Worm (Caenorhabditis elegans): ENCODE data around the gene T05A8.2.

Gene T05A8.2

ce11 chrII:2721992-2722391 lies 11.2 kb upstream of the T05A8.2 start (continued):
- no peak for TF ChIP-seq nfyb-1 (GFP tag; IDR thresholded peaks at IDR 0.05)
- no peak for TF ChIP-seq sptf-2 (GFP tag; optimal IDR thresholded peaks at IDR 0.05)
- TF ChIP-seq nfya-1 (tag; optimal IDR thresholded peaks at IDR 0.05; ENCODE audit: borderline replicate concordance, insufficient read depth) = no peak
- TF ChIP-seq ztf-26 (tag; optimal IDR thresholded peaks at IDR 0.05) = no peak

ce11 chrII:2719212-2719611 lies 8.4 kb upstream of the T05A8.2 start:
- no peak for TF ChIP-seq dox-1 (GFP tag; IDR thresholded peaks at IDR 0.05)
- TF ChIP-seq zfh-2 (GFP tag; conservative IDR thresholded peaks at IDR 0.05) = peak; percentile 81
- no peak for TF ChIP-seq sea-2 (GFP tag; IDR thresholded peaks at IDR 0.05)
- no peak for TF ChIP-seq F33H1.4 (GFP tag; IDR thresholded peaks at IDR 0.05)
- no peak for TF ChIP-seq rpc-1 (optimal IDR thresholded peaks at IDR 0.05)
- TF ChIP-seq rpc-1 (tag; optimal IDR thresholded peaks at IDR 0.05) = no peak
- TF ChIP-seq efl-1 (GFP tag; optimal IDR thresholded peaks at IDR 0.05) = no peak
- peak; percentile 74; the same call in 1 of the 2 replicates for TF ChIP-seq egrh-3 (GFP tag; IDR thresholded peaks at IDR 0.05)
- no peak for TF ChIP-seq sptf-2 (GFP tag; optimal IDR thresholded peaks at IDR 0.05)
- TF ChIP-seq mcd-1 (GFP tag; IDR thresholded peaks at IDR 0.05) = 0 out of 2 replicates have a peak, but pooled peaks have one; percentile 10
- TF ChIP-seq ztf-18 (tag; optimal IDR thresholded peaks at IDR 0.05) = no peak
- TF ChIP-seq lin-26 (GFP tag; IDR thresholded peaks at IDR 0.05) = no peak

- 0 out of 2 replicates have a peak, but pooled peaks have one; percentile 26 for TF ChIP-seq zfh-2 (GFP tag; conservative IDR thresholded peaks at IDR 0.05)
- TF ChIP-seq lin-26 (GFP tag; IDR thresholded peaks at IDR 0.05) = no peak
- TF ChIP-seq Y79H2A.3 (GFP tag; conservative IDR thresholded peaks at IDR 0.05) = no peak
These were observed 6.5 kb upstream of the T05A8.2 start, which contains the start of gene T05A8.3 for ce11 chrII:2717335-2717734. T05A8.3 (minus strand) TSS chrII:2717435.

- TF ChIP-seq F37B4.10 (GFP tag; IDR thresholded peaks at IDR 0.05) (no peak), ZK185.1 (tag; optimal IDR thresholded peaks at IDR 0.05; ENCODE audit: poor library complexity, severe bottlenecking) (no peak)
These were observed 877 bp downstream of the T05A8.2 start, which contains the start of gene T05A8.1 for ce11 chrII:2709942-2710341. T05A8.1 (minus strand) TSS chrII:2710042.

- TF ChIP-seq hmg-1.2 (GFP tag; IDR thresholded peaks at IDR 0.05) (peak; percentile 59; the same call in 1 of the 2 replicates), attf-5 (GFP tag; optimal IDR thresholded peaks at IDR 0.05) (peak; percentile 18), D2030.7 (GFP tag; IDR thresholded peaks at IDR 0.05) (no peak), zim-3 (tag; optimal IDR thresholded peaks at IDR 0.05) (no peak), nfya-1 (tag; optimal IDR thresholded peaks at IDR 0.05; ENCODE audit: borderline replicate concordance, insufficient read depth) (no peak), lin-26 (GFP tag; IDR thresholded peaks at IDR 0.05) (no peak)
These were observed 2.9 kb downstream of the T05A8.2 start, which contains the start of gene Y47G7B.2 for ce11 chrII:2707872-2708271. Y47G7B.2 (minus strand) TSS chrII:2708014.

- TF ChIP-seq xnd-1 (tag; optimal IDR thresholded peaks at IDR 0.05) (no peak), T07F8.4 (tag; optimal IDR thresholded peaks at IDR 0.05) (no peak), ets-4 (GFP tag; optimal IDR thresholded peaks at IDR 0.05) (no peak), F23B12.7 (tag; optimal IDR thresholded peaks at IDR 0.05; ENCODE audit: insufficient read depth) (no peak), nhr-179 (tag; optimal IDR thresholded peaks at IDR 0.05) (no peak), hrde-1 (tag; optimal IDR thresholded peaks at IDR 0.05; ENCODE audit: borderline replicate concordance) (no peak), dox-1 (GFP tag; IDR thresholded peaks at IDR 0.05) (no peak), dpl-1 (GFP tag; optimal IDR thresholded peaks at IDR 0.05) (no peak)
These were observed 5.6 kb downstream of the T05A8.2 start, which contains the start of gene srh-128 for ce11 chrII:2705200-2705599. srh-128 (minus strand) TSS chrII:2705300.
